Worm (Caenorhabditis elegans): ENCODE results near the gene eyg-1.
A peak's percentile ranks its signal among the peaks of the same experiment; 100 is the strongest.

- TF ChIP-seq nhr-25 (tag; optimal IDR thresholded peaks at IDR 0.05) (no peak), ama-1 (optimal IDR thresholded peaks at IDR 0.05) (no peak), blmp-1 (tag; optimal IDR thresholded peaks at IDR 0.05; ENCODE audit: insufficient read depth) (no peak), dmd-4 (tag; optimal IDR thresholded peaks at IDR 0.05) (no peak), nhr-77 (tag; optimal IDR thresholded peaks at IDR 0.05) (no peak), mdl-1 (tag; optimal IDR thresholded peaks at IDR 0.05) (no peak), fos-1 (tag; optimal IDR thresholded peaks at IDR 0.05) (peak; percentile 92)
Measured at ce11 chrII:9800251-9800650, 27.5 kb downstream of the eyg-1 start, which contains the start of gene cyp-13A5.

Measured in whole organism, L2 larva.